Fruit fly (Drosophila melanogaster) whole organism, embryonic: Measurements from ENCODE around the gene CG32188.

Experiments
- Blimp-1 ChIP-seq: fragments of 200-800 bp; sonication (Bioruptor generic); optimal IDR thresholded peaks from 3 replicates; lab custom pipeline; 2018; ENCODE audit warnings: missing biosample characterization, missing genetic modification characterization, mild to moderate bottlenecking, moderate library complexity, missing genetic modification reagents
- BtbVII ChIP-seq: fragments of 200-800 bp; sonication (Bioruptor generic); optimal IDR thresholded peaks from 3 replicates; lab custom pipeline; 2017; ENCODE audit warnings: missing biosample characterization, mild to moderate bottlenecking, missing genetic modification characterization
- CG10274 ChIP-seq: fragments of 200-800 bp; sonication (Bioruptor generic); optimal IDR thresholded peaks from 3 replicates; lab custom pipeline; 2017; ENCODE audit warnings: missing biosample characterization, mild to moderate bottlenecking, missing genetic modification characterization
- CG10543 ChIP-seq: fragments of 200-800 bp; sonication (Bioruptor generic); optimal IDR thresholded peaks from 3 replicates; lab custom pipeline; 2017; ENCODE audit warnings: missing biosample characterization, mild to moderate bottlenecking, missing genetic modification characterization, moderate library complexity
- CG10959 ChIP-seq: fragments of 200-800 bp; sonication (Bioruptor generic); IDR thresholded peaks from 2 replicates; pipeline ENCODE4 v1.3.6; 2022; ENCODE audit warnings: missing biosample characterization, missing genetic modification characterization
- CG12744 ChIP-seq: fragments of 200-800 bp; sonication (Bioruptor generic); optimal IDR thresholded peaks from 2 replicates; lab custom pipeline; 2016; ENCODE audit warnings: missing biosample characterization, missing genetic modification characterization
- CG12769 ChIP-seq: fragments of 200-800 bp; sonication (Bioruptor generic); optimal IDR thresholded peaks from 2 replicates; lab custom pipeline; 2019; ENCODE audit warnings: missing biosample characterization, mild to moderate bottlenecking, missing genetic modification characterization, moderate library complexity
- CG13296 ChIP-seq: fragments of 200-800 bp; sonication (Bioruptor generic); optimal IDR thresholded peaks from 3 replicates; lab custom pipeline; 2018; ENCODE audit warnings: missing biosample characterization, mild to moderate bottlenecking, missing genetic modification characterization
- CG13894 ChIP-seq: fragments of 200-800 bp; sonication (Bioruptor generic); optimal IDR thresholded peaks from 3 replicates; lab custom pipeline; 2018; ENCODE audit warnings: missing biosample characterization, mild to moderate bottlenecking, missing genetic modification characterization, moderate library complexity
- CG1603 ChIP-seq: fragments of 200-800 bp; sonication (Bioruptor generic); optimal IDR thresholded peaks from 2 replicates; lab custom pipeline; 2019; ENCODE audit warnings: missing biosample characterization, mild to moderate bottlenecking, missing genetic modification characterization, moderate library complexity
- CG1647 ChIP-seq: fragments of 200-800 bp; sonication (Bioruptor generic); optimal IDR thresholded peaks from 3 replicates; lab custom pipeline; 2016; ENCODE audit warnings: missing biosample characterization, missing genetic modification characterization
- CG18011 ChIP-seq: fragments of 200-800 bp; sonication (Bioruptor generic); optimal IDR thresholded peaks from 2 replicates; lab custom pipeline; 2017; ENCODE audit warnings: missing biosample characterization, missing genetic modification characterization, mild to moderate bottlenecking, moderate library complexity, missing genotype
- CG2129 ChIP-seq: fragments of 200-800 bp; sonication (Bioruptor generic); IDR thresholded peaks from 2 replicates; pipeline ENCODE4 v1.3.6; 2022; ENCODE audit warnings: missing biosample characterization, missing genetic modification characterization; ENCODE audit not compliant: partially characterized antibody
- CG2875 ChIP-seq: fragments of 200-800 bp; sonication (Bioruptor generic); optimal IDR thresholded peaks from 2 replicates; lab custom pipeline; 2017; ENCODE audit warnings: missing biosample characterization, mild to moderate bottlenecking, missing genetic modification characterization, missing genetic modification reagents
- CG33213 ChIP-seq: fragments of 200-800 bp; sonication (Bioruptor generic); optimal IDR thresholded peaks from 3 replicates; lab custom pipeline; 2016; ENCODE audit warnings: missing biosample characterization, missing genetic modification characterization
- CG34376 ChIP-seq: fragments of 200-800 bp; sonication (Bioruptor generic); optimal IDR thresholded peaks from 2 replicates; lab custom pipeline; 2018; ENCODE audit warnings: missing biosample characterization, mild to moderate bottlenecking, missing genetic modification characterization
- CG3995 ChIP-seq: fragments of 200-800 bp; sonication (Bioruptor generic); optimal IDR thresholded peaks from 3 replicates; lab custom pipeline; 2016; ENCODE audit warnings: missing biosample characterization, missing genetic modification characterization
- CG42726 ChIP-seq: fragments of 200-800 bp; sonication (Bioruptor generic); IDR thresholded peaks from 2 replicates; pipeline ENCODE4 v1.3.6; 2022; ENCODE audit warnings: missing biosample characterization, missing genetic modification characterization; ENCODE audit not compliant: partially characterized antibody
- CG4617 ChIP-seq: fragments of 200-800 bp; sonication (Bioruptor generic); optimal IDR thresholded peaks from 3 replicates; lab custom pipeline; 2016; ENCODE audit warnings: missing biosample characterization, missing genetic modification characterization, borderline replicate concordance
- CG6689 ChIP-seq: fragments of 200-800 bp; sonication (Bioruptor generic); IDR thresholded peaks from 2 replicates; pipeline ENCODE4 v1.3.6; 2022; ENCODE audit warnings: missing biosample characterization, missing genetic modification characterization
- CG7271 ChIP-seq: fragments of 200-800 bp; sonication (Bioruptor generic); optimal IDR thresholded peaks from 2 replicates; lab custom pipeline; 2018; ENCODE audit warnings: missing biosample characterization, mild to moderate bottlenecking, missing genetic modification characterization, moderate library complexity
- CG8290 ChIP-seq, 3 experiments: fragments of 200-800 bp; sonication (Bioruptor generic); optimal IDR thresholded peaks; 2 replicates each; lab custom pipeline; 2016 to 2019; ENCODE audit warnings: missing biosample characterization in 3 of 3, missing genetic modification characterization in 3 of 3, mild to moderate bottlenecking in 2 of 3, moderate library complexity in 1 of 3
- Dad ChIP-seq: fragments of 200-800 bp; sonication (Bioruptor generic); optimal IDR thresholded peaks from 3 replicates; lab custom pipeline; 2016; ENCODE audit warnings: missing biosample characterization, missing genetic modification characterization
- Deaf1 ChIP-seq: fragments of 200-800 bp; optimal IDR thresholded peaks from 3 replicates; lab custom pipeline; 2019; ENCODE audit warnings: missing biosample characterization, mild to moderate bottlenecking, missing genetic modification characterization, moderate library complexity
- Dll ChIP-seq: fragments of 200-800 bp; sonication (Bioruptor generic); IDR thresholded peaks from 4 replicates; pipeline ENCODE4 v1.3.6; 2022; ENCODE audit warnings: missing biosample characterization, missing genetic modification characterization; ENCODE audit not compliant: partially characterized antibody
- Dref ChIP-seq: fragments of 200-800 bp; sonication (Bioruptor generic); IDR thresholded peaks from 2 replicates; pipeline ENCODE4 v1.3.6; 2022; ENCODE audit warnings: missing biosample characterization, missing genetic modification characterization
- ERR ChIP-seq: fragments of 200-800 bp; sonication (Bioruptor generic); optimal IDR thresholded peaks from 2 replicates; lab custom pipeline; 2016; ENCODE audit warnings: missing biosample characterization, missing genetic modification characterization
- Fer2 ChIP-seq: fragments of 200-800 bp; sonication (Bioruptor generic); optimal IDR thresholded peaks from 2 replicates; lab custom pipeline; 2018; ENCODE audit warnings: missing biosample characterization, mild to moderate bottlenecking, missing genetic modification characterization, moderate library complexity
- HHEX ChIP-seq: fragments of 200-800 bp; sonication (Bioruptor generic); optimal IDR thresholded peaks from 3 replicates; lab custom pipeline; 2017; ENCODE audit warnings: missing biosample characterization, mild to moderate bottlenecking, missing genetic modification characterization, missing genetic modification reagents
- Lim3 ChIP-seq: fragments of 200-800 bp; sonication (Bioruptor generic); IDR thresholded peaks from 2 replicates; pipeline ENCODE4 v1.3.6; 2022; ENCODE audit warnings: missing biosample characterization, missing genetic modification characterization
- Med ChIP-seq: fragments of 200-800 bp; sonication (Bioruptor generic); peaks from one replicate; lab custom pipeline; 2016; ENCODE audit warnings: missing biosample characterization, missing genetic modification characterization, mild to moderate bottlenecking, inconsistent platforms, moderate library complexity
- Rfx ChIP-seq: fragments of 200-800 bp; sonication (Bioruptor generic); IDR thresholded peaks from 2 replicates; pipeline ENCODE4 v1.3.6; 2022; ENCODE audit warnings: missing biosample characterization, missing genetic modification characterization
- Scr ChIP-seq: fragments of 200-800 bp; sonication (Bioruptor generic); IDR thresholded peaks from 2 replicates; pipeline ENCODE4 v1.3.6; 2022; ENCODE audit warnings: missing biosample characterization, missing genetic modification characterization; ENCODE audit not compliant: partially characterized antibody
- TFAM ChIP-seq: fragments of 200-800 bp; sonication (Bioruptor generic); optimal IDR thresholded peaks from 2 replicates; lab custom pipeline; 2017; ENCODE audit warnings: missing biosample characterization, missing genetic modification characterization, inconsistent platforms
- bcd ChIP-seq: fragments of 200-800 bp; sonication (Bioruptor generic); optimal IDR thresholded peaks from 2 replicates; lab custom pipeline; 2017; ENCODE audit warnings: missing biosample characterization, mild to moderate bottlenecking, missing genetic modification characterization
- croc ChIP-seq: fragments of 200-800 bp; sonication (Bioruptor generic); conservative IDR thresholded peaks from 3 replicates; pipeline ENCODE4 v1.3.6; 2022; ENCODE audit warnings: missing biosample characterization, missing genetic modification characterization
- dm ChIP-seq: fragments of 200-800 bp; sonication (Bioruptor generic); optimal IDR thresholded peaks from 3 replicates; lab custom pipeline; 2016; ENCODE audit warnings: missing biosample characterization, missing genetic modification characterization
- dysf ChIP-seq: fragments of 200-800 bp; sonication (Bioruptor generic); IDR thresholded peaks from 3 replicates; pipeline ENCODE4 v1.3.6; 2022; ENCODE audit warnings: missing biosample characterization, missing genetic modification characterization
- en ChIP-seq: fragments of 200-800 bp; sonication (Bioruptor generic); optimal IDR thresholded peaks from 2 replicates; lab custom pipeline; 2016; ENCODE audit warnings: missing biosample characterization, missing genetic modification characterization
- inv ChIP-seq: fragments of 200-800 bp; sonication (Bioruptor generic); IDR thresholded peaks from 2 replicates; pipeline ENCODE4 v1.3.6; 2022; ENCODE audit warnings: missing biosample characterization, missing genetic modification characterization; ENCODE audit not compliant: partially characterized antibody
- knrl ChIP-seq: fragments of 200-800 bp; sonication (Bioruptor generic); IDR thresholded peaks from 3 replicates; pipeline ENCODE4 v1.3.6; 2022; ENCODE audit warnings: missing biosample characterization, missing genetic modification characterization; ENCODE audit not compliant: partially characterized antibody
- lola ChIP-seq, 3 experiments: fragments of >200 bp in 2 of 3; fragments of 200-800 bp in 1 of 3; sonication (Bioruptor generic) in 1 of 3; optimal IDR thresholded peaks; 2 replicates each; lab custom pipeline; 2017 to 2019; ENCODE audit warnings: missing biosample characterization in 3 of 3, missing genetic modification characterization in 3 of 3, mild to moderate bottlenecking in 1 of 3, moderate library complexity in 1 of 3
- phol ChIP-seq: fragments of 200-800 bp; sonication (Bioruptor generic); optimal IDR thresholded peaks from 3 replicates; lab custom pipeline; 2018; ENCODE audit warnings: missing biosample characterization, mild to moderate bottlenecking, missing genetic modification characterization, moderate library complexity
- pnt ChIP-seq: fragments of 200-800 bp; sonication (Bioruptor generic); optimal IDR thresholded peaks from 3 replicates; lab custom pipeline; 2016; ENCODE audit warnings: missing biosample characterization, missing genetic modification characterization
- slbo ChIP-seq: fragments of 200-800 bp; sonication (Bioruptor generic); IDR thresholded peaks from 2 replicates; pipeline ENCODE4 v1.3.6; 2022; ENCODE audit warnings: missing biosample characterization, missing genetic modification characterization
- so ChIP-seq: fragments of 200-800 bp; sonication (Bioruptor generic); IDR thresholded peaks from 3 replicates; pipeline ENCODE4 v1.3.6; 2022; ENCODE audit warnings: missing biosample characterization, missing genetic modification characterization
- ssp ChIP-seq: fragments of 200-800 bp; sonication (Bioruptor generic); IDR thresholded peaks from 2 replicates; pipeline ENCODE4 v1.3.6; 2022; ENCODE audit warnings: missing biosample characterization, missing genetic modification characterization
- stc ChIP-seq: fragments of 200-800 bp; sonication (Bioruptor generic); IDR thresholded peaks from 2 replicates; pipeline ENCODE4 v1.3.6; 2022; ENCODE audit warnings: missing biosample characterization, missing genetic modification characterization
- trh ChIP-seq: fragments of 200-800 bp; sonication (Bioruptor generic); optimal IDR thresholded peaks from 2 replicates; lab custom pipeline; 2016; ENCODE audit warnings: missing biosample characterization, missing genetic modification characterization

CG32188 gene

dm6 chr3L:17841085-17841606 is 7.7 kb upstream of the CG32188 start, which contains the start of gene CG5577 (continued):
- TF ChIP-seq Fer2 (tag; lab: Kevin White, UChicago) (no peak), lola (GFP tag; optimal IDR thresholded peaks at IDR 0.05; lab: Kevin White, UChicago) (no peak), Deaf1 (tag; lab: Kevin White, UChicago) (peak; percentile 78), slbo (GFP tag; lab: Robert Waterston, UW) (peak; percentile 39; the same call in 1 of the 2 replicates), HHEX (GFP tag; lab: Kevin White, UChicago) (peak; percentile 38), CG7271 (no peak), bcd (GFP tag; lab: Kevin White, UChicago) (no peak), CG13894 (peak; percentile 53), Lim3 (no peak), croc (GFP tag; lab: Robert Waterston, UW) (no peak), CG13296 (peak; percentile 55), CG12744 (GFP tag; lab: Kevin White, UChicago) (no peak), CG33213 (GFP tag; lab: Kevin White, UChicago) (no peak), CG2875 (no peak), Dll (GFP tag; lab: Robert Waterston, UW) (peak; percentile 67), CG10543 (GFP tag; lab: Kevin White, UChicago) (peak; percentile 79), CG6689 (GFP tag; lab: Robert Waterston, UW) (peak; percentile 32; the same call in 1 of the 2 replicates), ERR (GFP tag; lab: Kevin White, UChicago) (peak; percentile 31), CG12769 (peak; percentile 82), CG10959 (no peak), so (GFP tag; lab: Robert Waterston, UW) (no peak), CG18011 (GFP tag; lab: Kevin White, UChicago) (no peak), pnt (no peak), Blimp-1 (GFP tag; lab: Kevin White, UChicago) (no peak), TFAM (GFP tag; lab: Kevin White, UChicago) (no peak), trh (no peak), Med (GFP tag; lab: Kevin White, UChicago) (peak; percentile 93), en (GFP tag; lab: Kevin White, UChicago) (no peak), BtbVII (GFP tag; lab: Kevin White, UChicago) (peak; percentile 7), dysf (GFP tag; lab: Robert Waterston, UW) (0 out of 3 replicates have a peak, but pooled peaks have one; percentile 12), CG1603 (tag; lab: Kevin White, UChicago) (peak; percentile 9), CG34376 (GFP tag; lab: Kevin White, UChicago) (peak; percentile 91), stc (GFP tag; lab: Robert Waterston, UW) (peak; percentile 42; the same call in 1 of the 2 replicates), Scr (GFP tag; lab: Robert Waterston, UW) (peak; percentile 68), CG1647 (GFP tag; lab: Kevin White, UChicago) (no peak), Rfx (GFP tag; lab: Robert Waterston, UW) (peak; percentile 63), CG2129 (GFP tag; lab: Robert Waterston, UW) (no peak), Dad (GFP tag; lab: Kevin White, UChicago) (no peak), CG42726 (GFP tag; lab: Robert Waterston, UW) (peak; percentile 39; the same call in 1 of the 2 replicates), knrl (GFP tag; lab: Robert Waterston, UW) (peak; percentile 56; the same call in 2 of the 3 replicates), dm (GFP tag; lab: Kevin White, UChicago) (no peak), CG10274 (GFP tag; lab: Kevin White, UChicago) (no peak), inv (GFP tag; lab: Robert Waterston, UW) (peak; percentile 45; the same call in 1 of the 2 replicates), CG4617 (no peak), ssp (GFP tag; lab: Robert Waterston, UW) (no peak), phol (tag; lab: Kevin White, UChicago) (no peak), Dref (GFP tag; lab: Robert Waterston, UW) (peak; percentile 57), CG3995 (peak; percentile 75), CG8290 (GFP tag; optimal IDR thresholded peaks at IDR 0.05; lab: Kevin White, UChicago) (no peak), CG8290 (tag; optimal IDR thresholded peaks at IDR 0.05; lab: Kevin White, UChicago) (peak in 1 of 2 experiments; percentile 72)
